Worm (Caenorhabditis elegans): ENCODE results near the gene abu-10.
A peak's percentile ranks its signal among the peaks of the same experiment; 100 is the strongest.

Gene abu-10

DNA sequence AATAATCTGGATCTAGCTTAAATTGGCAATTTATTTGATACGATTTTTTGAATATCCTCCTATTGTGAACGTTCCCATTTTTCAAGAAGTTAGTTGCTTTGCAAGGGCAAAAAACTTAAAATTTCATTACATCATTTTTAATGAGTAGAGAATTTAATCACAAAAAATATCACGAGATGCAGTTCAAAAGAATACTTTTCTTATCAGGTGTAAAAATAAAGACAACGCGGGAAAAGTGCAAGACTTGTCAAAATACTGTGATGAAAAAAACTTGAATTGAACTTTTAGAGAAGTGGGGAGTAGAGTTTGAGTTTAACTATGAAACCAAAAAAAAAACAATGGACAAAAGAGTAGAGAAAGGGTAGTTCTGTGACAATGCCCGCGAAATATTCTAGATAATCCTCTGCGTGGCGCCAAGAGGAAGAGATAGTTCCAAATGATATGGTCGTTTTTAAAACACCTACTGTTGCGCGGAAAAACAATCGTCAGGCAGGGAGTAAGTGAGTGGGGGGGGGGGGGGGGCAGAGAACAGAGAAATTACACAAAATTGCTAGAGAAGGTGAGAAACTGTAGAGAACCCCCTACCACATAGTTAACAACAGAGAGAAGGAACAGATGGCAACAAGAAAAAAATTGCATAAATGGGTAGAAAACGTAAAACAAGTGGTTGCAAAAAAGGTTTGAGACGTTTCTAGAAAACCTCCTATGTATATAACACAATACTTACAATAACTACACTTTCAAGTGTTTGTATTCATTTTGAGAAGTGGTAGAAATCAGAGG, 27.1 kb downstream of the abu-10 start (continued):
- TF ChIP-seq snpc-1.2 (GFP tag; IDR thresholded peaks at IDR 0.05): no peak

DNA sequence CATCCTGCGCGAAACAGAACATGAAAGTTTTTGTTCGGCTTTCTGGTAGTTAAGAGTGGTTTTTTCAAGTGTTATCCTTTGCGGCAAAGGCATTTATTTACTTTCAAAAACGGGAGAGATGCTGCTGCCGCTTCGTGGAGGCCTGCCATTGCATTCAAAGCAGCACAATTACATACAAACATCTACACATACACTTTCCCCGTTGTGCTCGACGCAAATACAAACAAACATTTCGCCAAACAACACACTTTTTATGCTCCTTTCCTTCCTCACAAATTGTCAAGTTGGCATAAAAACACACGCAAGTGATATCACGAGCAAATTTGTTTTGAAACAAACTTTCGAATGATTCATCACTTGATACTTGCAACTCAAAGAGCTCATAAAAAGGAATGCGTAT, 28.2 kb downstream of the abu-10 start:
- 0 out of 2 replicates have a peak, but pooled peaks have one; percentile 30 for TF ChIP-seq php-3 (GFP tag; IDR thresholded peaks at IDR 0.05)
- peak; percentile 21 for TF ChIP-seq mep-1 (tag; optimal IDR thresholded peaks at IDR 0.05)
- TF ChIP-seq mdl-1 (tag; optimal IDR thresholded peaks at IDR 0.05): peak in 1 of 2 experiments; percentile 8
- TF ChIP-seq snpc-1.2 (GFP tag; IDR thresholded peaks at IDR 0.05): no peak
- TF ChIP-seq dve-1 (tag; optimal IDR thresholded peaks at IDR 0.05; ENCODE audit: insufficient read depth): peak; percentile 28
- TF ChIP-seq pha-4 (GFP tag; IDR thresholded peaks at IDR 0.05): peak; percentile 28; the same call in 1 of the 2 replicates
- peak; percentile 21 for TF ChIP-seq pha-4 (tag; optimal IDR thresholded peaks at IDR 0.05)
- TF ChIP-seq hif-1 (tag; optimal IDR thresholded peaks at IDR 0.05): no peak
- TF ChIP-seq hlh-11 (tag; optimal IDR thresholded peaks at IDR 0.05): peak; percentile 38
- no peak for TF ChIP-seq daf-8 (GFP tag; IDR thresholded peaks at IDR 0.05)
- TF ChIP-seq nhr-28 (tag; optimal IDR thresholded peaks at IDR 0.05): peak; percentile 32
- no peak for TF ChIP-seq ces-1 (GFP tag; optimal IDR thresholded peaks at IDR 0.05)
- peak in 1 of 2 experiments; percentile 11 for TF ChIP-seq daf-16 (GFP tag; optimal IDR thresholded peaks at IDR 0.05)
- TF ChIP-seq daf-16 (tag; optimal IDR thresholded peaks at IDR 0.05): peak; percentile 95
- no peak for TF ChIP-seq D1046.2 (GFP tag; IDR thresholded peaks at IDR 0.05)
- peak; percentile 16 for TF ChIP-seq hlh-30 (tag; optimal IDR thresholded peaks at IDR 0.05; ENCODE audit: insufficient read depth)
- TF ChIP-seq nhr-6 (tag; optimal IDR thresholded peaks at IDR 0.05): peak; percentile 44

DNA sequence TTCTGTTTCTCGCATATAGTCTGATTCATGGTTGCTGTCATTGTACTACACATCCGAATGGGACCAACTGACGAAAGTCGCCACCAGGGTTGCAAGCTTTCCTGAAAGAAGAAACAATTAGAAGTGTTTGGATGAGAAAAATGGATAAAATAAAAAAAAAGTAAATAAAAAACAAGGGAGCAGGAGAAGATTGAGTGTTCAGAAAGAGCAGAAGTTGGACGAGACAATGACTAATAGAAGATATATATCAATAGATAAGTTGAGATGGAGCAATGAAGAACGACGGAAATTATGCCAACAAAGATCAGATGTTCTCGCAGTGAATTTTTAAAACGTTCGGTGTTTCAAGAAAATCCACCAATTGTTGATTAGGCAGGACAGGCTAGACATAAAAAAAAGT, 28.9 kb downstream of the abu-10 start, which contains the start of gene fkh-9:
Gene fkh-9 (minus strand): TSS at position 101 of the 400 bp plus-strand sequence.
- TF ChIP-seq daf-16 (GFP tag; optimal IDR thresholded peaks at IDR 0.05) (peak in 1 of 2 experiments; percentile 29), daf-16 (tag; optimal IDR thresholded peaks at IDR 0.05) (no peak), R02D3.7 (tag; optimal IDR thresholded peaks at IDR 0.05) (no peak)

DNA sequence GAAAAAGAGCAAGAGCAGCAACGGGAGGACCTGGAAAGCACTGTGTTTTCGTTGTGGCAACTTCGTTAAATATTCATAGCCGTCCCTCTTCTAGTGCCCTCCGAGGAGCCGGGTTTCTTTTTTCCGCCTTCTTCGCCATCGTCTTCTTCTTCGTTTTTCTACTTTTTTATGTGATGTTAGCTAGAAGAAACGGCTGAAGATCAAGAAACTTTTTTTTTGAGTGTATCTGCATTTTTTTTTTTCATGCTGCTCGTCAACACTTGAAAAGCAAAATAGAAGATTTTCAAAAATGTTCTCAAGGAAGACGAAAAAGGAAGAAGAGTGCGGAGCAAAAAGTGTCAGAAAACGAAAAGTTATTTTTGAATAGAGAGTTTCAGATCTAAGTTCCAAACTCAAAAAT, 29.3 kb downstream of the abu-10 start:
- TF ChIP-seq ama-1 (optimal IDR thresholded peaks at IDR 0.05) (no peak), fkh-10 (GFP tag; optimal IDR thresholded peaks at IDR 0.05) (peak; percentile 75)

ce11 chrX:3828598-3829204, 30.7 kb downstream of the abu-10 start:
- TF ChIP-seq madf-5 (GFP tag; IDR thresholded peaks at IDR 0.05): no peak
- peak; percentile 58 for TF ChIP-seq aha-1 (tag)
- peak; percentile 58 for TF ChIP-seq fkh-10 (GFP tag; optimal IDR thresholded peaks at IDR 0.05)
- TF ChIP-seq daf-16 (GFP tag; optimal IDR thresholded peaks at IDR 0.05): peak in 1 of 2 experiments; percentile 78
- TF ChIP-seq daf-16 (tag; optimal IDR thresholded peaks at IDR 0.05): no peak
- peak in 1 of 2 experiments; percentile 98 for TF ChIP-seq unc-62 (GFP tag; optimal IDR thresholded peaks at IDR 0.05 in 1 of 2)
- TF ChIP-seq unc-62 (tag; optimal IDR thresholded peaks at IDR 0.05): no peak
- TF ChIP-seq duxl-1 (tag; optimal IDR thresholded peaks at IDR 0.05; ENCODE audit: poor library complexity): no peak

DNA sequence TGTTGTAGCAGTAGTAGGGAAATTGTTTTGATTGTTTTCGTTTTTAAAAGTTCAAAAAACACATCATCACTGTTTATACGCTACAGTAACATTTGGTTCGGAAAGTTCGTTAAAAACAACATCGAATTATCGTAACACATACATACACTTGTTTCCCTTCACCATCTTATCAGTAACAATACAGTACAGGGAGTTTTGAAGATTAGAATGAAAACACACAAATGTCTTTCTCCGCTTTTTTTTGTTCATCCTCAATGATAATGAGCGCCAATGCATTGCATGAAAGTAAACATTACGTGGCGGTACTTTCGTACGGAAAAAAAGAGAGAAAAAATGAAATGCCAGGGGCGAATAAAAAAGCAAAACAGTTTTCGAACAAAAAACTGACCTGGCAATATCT, 31.6 kb downstream of the abu-10 start:
- peak in 1 of 2 experiments; percentile 23 for TF ChIP-seq unc-62 (GFP tag; optimal IDR thresholded peaks at IDR 0.05 in 1 of 2)
- TF ChIP-seq unc-62 (tag; optimal IDR thresholded peaks at IDR 0.05): no peak
- peak; percentile 83 for TF ChIP-seq aha-1 (tag)
- peak; percentile 86 for TF ChIP-seq hlh-11 (tag; optimal IDR thresholded peaks at IDR 0.05)
- 0 out of 2 replicates have a peak, but pooled peaks have one; percentile 28 for TF ChIP-seq lin-1 (GFP tag; IDR thresholded peaks at IDR 0.05)
- TF ChIP-seq pha-4 (GFP tag; IDR thresholded peaks at IDR 0.05): no peak
- TF ChIP-seq pha-4 (tag; optimal IDR thresholded peaks at IDR 0.05): peak; percentile 29
- TF ChIP-seq nhr-28 (tag; optimal IDR thresholded peaks at IDR 0.05): peak; percentile 96
- peak in 1 of 2 experiments; percentile 18 for TF ChIP-seq daf-16 (GFP tag; optimal IDR thresholded peaks at IDR 0.05)
- peak; percentile 100 for TF ChIP-seq daf-16 (tag; optimal IDR thresholded peaks at IDR 0.05)
- TF ChIP-seq dmd-6 (GFP tag; IDR thresholded peaks at IDR 0.05): peak; percentile 77
- peak; percentile 68 for TF ChIP-seq nhr-48 (tag; optimal IDR thresholded peaks at IDR 0.05)
- peak; percentile 52 for TF ChIP-seq nhr-102 (tag; optimal IDR thresholded peaks at IDR 0.05)
- TF ChIP-seq egl-27 (tag; optimal IDR thresholded peaks at IDR 0.05): no peak
- TF ChIP-seq pqm-1 (tag; optimal IDR thresholded peaks at IDR 0.05): peak; percentile 98
- TF ChIP-seq dve-1 (tag; optimal IDR thresholded peaks at IDR 0.05; ENCODE audit: insufficient read depth): peak; percentile 96
- peak; percentile 63; the same call in 1 of the 2 replicates for TF ChIP-seq php-3 (GFP tag; IDR thresholded peaks at IDR 0.05)
- TF ChIP-seq attf-4 (tag; optimal IDR thresholded peaks at IDR 0.05): no peak
- TF ChIP-seq nhr-42 (GFP tag; IDR thresholded peaks at IDR 0.05): no peak
- TF ChIP-seq mes-2 (tag; optimal IDR thresholded peaks at IDR 0.05; ENCODE audit: poor library complexity, severe bottlenecking): peak; percentile 25
- no peak for TF ChIP-seq rbr-2 (tag; optimal IDR thresholded peaks at IDR 0.05)
- TF ChIP-seq mep-1 (tag; optimal IDR thresholded peaks at IDR 0.05): peak; percentile 55
- no peak for TF ChIP-seq nhr-76 (tag; optimal IDR thresholded peaks at IDR 0.05)
- TF ChIP-seq nhr-11 (tag; optimal IDR thresholded peaks at IDR 0.05): no peak
- TF ChIP-seq mdl-1 (tag; optimal IDR thresholded peaks at IDR 0.05): peak in 1 of 2 experiments; percentile 19
